Worm (Caenorhabditis elegans) whole organism, L4/young adult: ENCODE data around the gene ZK1240.5.

Experiments
- W03F9.2 ChIP-seq: fragments of 150-350 bp; optimal IDR thresholded peaks from 2 replicates; lab custom pipeline; 2014; ENCODE audit warnings: missing biosample characterization, missing genetic modification characterization
- him-1 ChIP-seq: sonication (generic microtip); optimal IDR thresholded peaks from 2 replicates; lab custom pipeline; 2016; ENCODE audit warnings: missing genotype, missing genetic modification reagents, missing genetic modification characterization, missing compliant biosample characterization

DNA sequence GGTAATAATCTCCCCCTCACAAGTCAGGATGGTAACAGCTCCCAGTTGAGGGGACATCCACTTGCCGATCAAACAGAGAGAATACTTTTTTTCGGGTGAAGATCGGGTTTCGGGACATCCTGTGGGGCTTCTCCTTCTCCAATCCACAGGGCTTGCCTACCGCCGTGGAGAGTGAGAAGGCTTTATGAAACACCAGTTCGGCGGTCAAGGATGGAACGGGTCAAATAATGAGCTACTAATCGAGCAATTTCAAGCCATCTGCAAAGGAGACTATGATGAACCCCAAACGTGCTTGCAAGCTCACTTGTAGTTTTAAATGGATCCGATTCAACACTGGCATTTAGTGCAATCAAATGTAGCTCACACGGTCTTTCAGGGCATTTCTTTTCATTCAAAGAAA lies 33.0 kb downstream of the ZK1240.5 start:
- TF ChIP-seq him-1 (tag; lab: Kevin White, UChicago), result no peak
- TF ChIP-seq W03F9.2, result no peak
